Fruit fly (Drosophila melanogaster): ENCODE data around the gene Vps60.

DNA sequence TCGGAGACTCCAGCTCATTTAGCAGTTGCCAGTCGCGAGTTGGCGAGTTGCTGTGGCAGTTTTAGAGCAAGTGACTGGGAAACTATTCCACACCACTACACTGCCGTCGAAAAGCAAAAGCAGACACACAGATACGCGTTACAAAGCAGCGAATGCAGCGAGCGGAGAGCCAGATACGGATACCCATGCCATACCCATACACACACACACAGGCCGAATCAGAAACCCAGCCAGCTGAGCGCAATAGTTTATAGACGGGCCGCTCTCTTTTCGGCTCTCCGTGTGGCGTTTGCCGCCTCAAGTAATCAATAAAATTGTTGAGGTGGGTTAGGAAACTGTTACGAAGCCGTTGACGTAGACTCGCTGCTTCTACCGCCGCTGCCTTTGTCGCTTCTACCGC is 47.6 kb downstream of the Vps60 start:
- no peak for TF ChIP-seq inv (GFP tag; IDR thresholded peaks at IDR 0.05; ENCODE audit: partially characterized antibody)
- TF ChIP-seq Gug (GFP tag; IDR thresholded peaks at IDR 0.05), result no peak

Data from whole organism, embryonic.